Fruit fly (Drosophila melanogaster) whole organism, embryonic: ENCODE results near the gene Atg18b.
A peak's percentile ranks its signal among the peaks of the same experiment; 100 is the strongest.

Experiments used
- Ada2b ChIP-seq: fragments of 200-800 bp; sonication (Bioruptor generic); IDR thresholded peaks from 2 replicates; pipeline ENCODE4 v1.3.6; 2022; ENCODE audit warnings: missing biosample characterization, missing genetic modification characterization
- Aef1 ChIP-seq: fragments of 200-800 bp; sonication (Bioruptor generic); IDR thresholded peaks from 3 replicates; pipeline ENCODE4 v1.3.6; 2022; ENCODE audit warnings: missing biosample characterization, missing genetic modification characterization
- Bteb2 ChIP-seq: fragments of 200-800 bp; sonication (Bioruptor generic); optimal IDR thresholded peaks from 2 replicates; lab custom pipeline; 2016; ENCODE audit warnings: missing biosample characterization, missing genetic modification characterization
- CG10267 ChIP-seq: fragments of 200-800 bp; sonication (Bioruptor generic); optimal IDR thresholded peaks from 2 replicates; lab custom pipeline; 2018; ENCODE audit warnings: missing biosample characterization, mild to moderate bottlenecking, missing genetic modification characterization, moderate library complexity
- CG10431 ChIP-seq: fragments of 200-800 bp; sonication (Bioruptor generic); optimal IDR thresholded peaks from 3 replicates; lab custom pipeline; 2018; ENCODE audit warnings: missing biosample characterization, mild to moderate bottlenecking, missing genetic modification characterization
- CG10543 ChIP-seq: fragments of 200-800 bp; sonication (Bioruptor generic); optimal IDR thresholded peaks from 3 replicates; lab custom pipeline; 2017; ENCODE audit warnings: missing biosample characterization, mild to moderate bottlenecking, missing genetic modification characterization, moderate library complexity
- CG12391 ChIP-seq: fragments of 200-800 bp; sonication (Bioruptor generic); optimal IDR thresholded peaks from 3 replicates; lab custom pipeline; 2018; ENCODE audit warnings: missing biosample characterization, mild to moderate bottlenecking, missing genetic modification characterization, moderate library complexity
- CG13123 ChIP-seq: fragments of 200-800 bp; sonication (Bioruptor generic); optimal IDR thresholded peaks from 2 replicates; lab custom pipeline; 2016; ENCODE audit warnings: missing biosample characterization, missing genetic modification characterization
- CG13424 ChIP-seq: fragments of 200-800 bp; sonication (Bioruptor generic); optimal IDR thresholded peaks from 2 replicates; lab custom pipeline; 2019; ENCODE audit warnings: missing biosample characterization, mild to moderate bottlenecking, missing genetic modification characterization, moderate library complexity
- CG14050 ChIP-seq: fragments of 200-800 bp; sonication (Bioruptor generic); IDR thresholded peaks from 3 replicates; pipeline ENCODE4 v1.3.6; 2022; ENCODE audit warnings: missing biosample characterization, missing genetic modification characterization
- CG1603 ChIP-seq: fragments of 200-800 bp; sonication (Bioruptor generic); optimal IDR thresholded peaks from 2 replicates; lab custom pipeline; 2019; ENCODE audit warnings: missing biosample characterization, mild to moderate bottlenecking, missing genetic modification characterization, moderate library complexity
- CG16815 ChIP-seq: fragments of 200-800 bp; sonication (Bioruptor generic); optimal IDR thresholded peaks from 3 replicates; lab custom pipeline; 2017; ENCODE audit warnings: missing biosample characterization, mild to moderate bottlenecking, missing genetic modification characterization
- CG17328 ChIP-seq: fragments of 200-800 bp; sonication (Bioruptor generic); IDR thresholded peaks from 2 replicates; pipeline ENCODE4 v1.3.6; 2022; ENCODE audit warnings: missing biosample characterization, missing genetic modification characterization
- CG1792 ChIP-seq: fragments of 200-800 bp; sonication (Bioruptor generic); optimal IDR thresholded peaks from 2 replicates; lab custom pipeline; 2016; ENCODE audit warnings: missing biosample characterization, missing genetic modification characterization
- CG1832 ChIP-seq: fragments of 200-800 bp; sonication (Bioruptor generic); optimal IDR thresholded peaks from 2 replicates; lab custom pipeline; 2017; ENCODE audit warnings: missing biosample characterization, mild to moderate bottlenecking, missing genetic modification characterization, inconsistent platforms
- CG18599 ChIP-seq: fragments of 200-800 bp; sonication (Bioruptor generic); optimal IDR thresholded peaks from 3 replicates; lab custom pipeline; 2017; ENCODE audit warnings: missing biosample characterization, missing genetic modification characterization, mild to moderate bottlenecking, moderate library complexity, missing genetic modification reagents
- CG2199 ChIP-seq: fragments of 200-800 bp; sonication (Bioruptor generic); IDR thresholded peaks from 3 replicates; pipeline ENCODE4 v1.3.6; 2022; ENCODE audit warnings: missing biosample characterization, missing genetic modification characterization
- CG2712 ChIP-seq: fragments of 200-800 bp; optimal IDR thresholded peaks from 3 replicates; lab custom pipeline; 2019; ENCODE audit warnings: missing biosample characterization, mild to moderate bottlenecking, missing genetic modification characterization, moderate library complexity
- CG2889 ChIP-seq: fragments of 200-800 bp; sonication (Bioruptor generic); IDR thresholded peaks from 3 replicates; pipeline ENCODE4 v1.3.6; 2022; ENCODE audit warnings: missing biosample characterization, missing genetic modification characterization
- CG30020 ChIP-seq: fragments of 200-800 bp; optimal IDR thresholded peaks from 2 replicates; lab custom pipeline; 2019; ENCODE audit warnings: missing biosample characterization, mild to moderate bottlenecking, missing genetic modification characterization, moderate library complexity
- CG3281 ChIP-seq: fragments of 200-800 bp; sonication (Bioruptor generic); optimal IDR thresholded peaks from 3 replicates; lab custom pipeline; 2017; ENCODE audit warnings: missing biosample characterization, mild to moderate bottlenecking, missing genetic modification characterization
- CG3726 ChIP-seq: fragments of 200-800 bp; sonication (Bioruptor generic); IDR thresholded peaks from 3 replicates; pipeline ENCODE4, ENCODE4 v1.3.6; 2022; ENCODE audit warnings: missing biosample characterization, missing genetic modification characterization
- CG4328 ChIP-seq: fragments of 200-800 bp; sonication (Bioruptor generic); optimal IDR thresholded peaks from 3 replicates; lab custom pipeline; 2017; ENCODE audit warnings: missing biosample characterization, missing genetic modification reagents, missing genetic modification characterization
- CG4617 ChIP-seq: fragments of 200-800 bp; sonication (Bioruptor generic); optimal IDR thresholded peaks from 3 replicates; lab custom pipeline; 2016; ENCODE audit warnings: missing biosample characterization, missing genetic modification characterization, borderline replicate concordance
- CG6791 ChIP-seq: fragments of 200-800 bp; sonication (Bioruptor generic); IDR thresholded peaks from 3 replicates; pipeline ENCODE4 v1.3.6; 2022; ENCODE audit warnings: missing biosample characterization, missing genetic modification characterization; ENCODE audit not compliant: partially characterized antibody
- CG7786 ChIP-seq: fragments of 200-800 bp; sonication (Bioruptor generic); optimal IDR thresholded peaks from 2 replicates; lab custom pipeline; 2016; ENCODE audit warnings: missing biosample characterization, missing genetic modification characterization
- CG7928 ChIP-seq: fragments of 200-800 bp; sonication (Bioruptor generic); optimal IDR thresholded peaks from 2 replicates; lab custom pipeline; 2017; ENCODE audit warnings: missing biosample characterization, mild to moderate bottlenecking, missing genetic modification characterization
- CG8290 ChIP-seq, 3 experiments: fragments of 200-800 bp; sonication (Bioruptor generic); optimal IDR thresholded peaks; 2 replicates each; lab custom pipeline; 2016 to 2019; ENCODE audit warnings: missing biosample characterization in 3 of 3, missing genetic modification characterization in 3 of 3, mild to moderate bottlenecking in 2 of 3, moderate library complexity in 1 of 3
- CG9609 ChIP-seq: fragments of 200-800 bp; sonication (Bioruptor generic); optimal IDR thresholded peaks from 3 replicates; lab custom pipeline; 2016; ENCODE audit warnings: missing biosample characterization, missing genetic modification characterization
- CG9727 ChIP-seq: fragments of 200-800 bp; sonication (Bioruptor generic); optimal IDR thresholded peaks from 3 replicates; lab custom pipeline; 2017; ENCODE audit warnings: missing biosample characterization, mild to moderate bottlenecking, missing genetic modification characterization
- Dek ChIP-seq: fragments of 200-800 bp; sonication (Bioruptor generic); optimal IDR thresholded peaks from 3 replicates; lab custom pipeline; 2019; ENCODE audit warnings: missing biosample characterization, mild to moderate bottlenecking, missing genetic modification characterization, moderate library complexity
- Dll ChIP-seq: fragments of 200-800 bp; sonication (Bioruptor generic); IDR thresholded peaks from 4 replicates; pipeline ENCODE4 v1.3.6; 2022; ENCODE audit warnings: missing biosample characterization, missing genetic modification characterization; ENCODE audit not compliant: partially characterized antibody
- Doc2 ChIP-seq: fragments of 200-800 bp; sonication (Bioruptor generic); IDR thresholded peaks from 2 replicates; pipeline ENCODE4 v1.3.6; 2022; ENCODE audit warnings: missing biosample characterization, missing genetic modification characterization
- Hsf ChIP-seq: fragments of 200-800 bp; sonication (Bioruptor generic); optimal IDR thresholded peaks from 3 replicates; lab custom pipeline; 2016; ENCODE audit warnings: missing biosample characterization, missing genetic modification characterization
- Lpt ChIP-seq: fragments of >200 bp; optimal IDR thresholded peaks from 2 replicates; lab custom pipeline; 2018; ENCODE audit warnings: missing biosample characterization, missing genetic modification characterization
- Mad ChIP-seq: fragments of 200-800 bp; sonication (Bioruptor generic); optimal IDR thresholded peaks from 2 replicates; lab custom pipeline; 2016; ENCODE audit warnings: missing biosample characterization, missing genetic modification characterization
- Med ChIP-seq: fragments of 200-800 bp; sonication (Bioruptor generic); peaks from one replicate; lab custom pipeline; 2016; ENCODE audit warnings: missing biosample characterization, missing genetic modification characterization, mild to moderate bottlenecking, inconsistent platforms, moderate library complexity
- Meics ChIP-seq: fragments of 200-800 bp; sonication (Bioruptor generic); optimal IDR thresholded peaks from 2 replicates; lab custom pipeline; 2017; ENCODE audit warnings: missing biosample characterization, mild to moderate bottlenecking, missing genetic modification characterization
- Neu2 ChIP-seq: fragments of 200-800 bp; sonication (Bioruptor generic); optimal IDR thresholded peaks from 3 replicates; lab custom pipeline; 2016; ENCODE audit warnings: missing biosample characterization, missing genetic modification characterization, borderline replicate concordance
- PHDP ChIP-seq: fragments of 200-800 bp; sonication (Bioruptor generic); optimal IDR thresholded peaks from 3 replicates; lab custom pipeline; 2018; ENCODE audit warnings: missing biosample characterization, mild to moderate bottlenecking, missing genetic modification characterization, moderate library complexity
- ato ChIP-seq: fragments of 200-800 bp; sonication (Bioruptor generic); IDR thresholded peaks from 2 replicates; pipeline ENCODE4 v1.3.6; 2022; ENCODE audit warnings: missing biosample characterization, missing genetic modification characterization; ENCODE audit not compliant: partially characterized antibody
- bowl ChIP-seq: fragments of 200-800 bp; sonication (Bioruptor generic); IDR thresholded peaks from 2 replicates; pipeline ENCODE4 v1.3.6; 2022; ENCODE audit warnings: missing biosample characterization, missing genetic modification characterization
- dan ChIP-seq: fragments of 200-800 bp; sonication (Bioruptor generic); IDR thresholded peaks from 2 replicates; pipeline ENCODE4 v1.3.6; 2022; ENCODE audit warnings: missing biosample characterization, missing genetic modification characterization
- hkb ChIP-seq, 2 experiments: fragments of 200-800 bp in 1 of 2; fragments of >200 bp in 1 of 2; sonication (Bioruptor generic) in 1 of 2; IDR thresholded peaks in 1 of 2; optimal IDR thresholded peaks in 1 of 2; 2 replicates each; pipeline versions ENCODE4 v1.3.6 to Lab custom; 2017 to 2022; ENCODE audit warnings: missing biosample characterization in 1 of 2, missing genetic modification characterization in 1 of 2
- otp ChIP-seq: fragments of 200-800 bp; sonication (Bioruptor generic); IDR thresholded peaks from 3 replicates; pipeline ENCODE4, ENCODE4 v1.3.6; 2022; ENCODE audit warnings: missing biosample characterization, missing genetic modification characterization
- slbo ChIP-seq: fragments of 200-800 bp; sonication (Bioruptor generic); IDR thresholded peaks from 2 replicates; pipeline ENCODE4 v1.3.6; 2022; ENCODE audit warnings: missing biosample characterization, missing genetic modification characterization
- tgo ChIP-seq: fragments of 200-800 bp; sonication (Bioruptor generic); IDR thresholded peaks from 3 replicates; pipeline ENCODE4 v1.3.6; 2022; ENCODE audit warnings: missing biosample characterization, missing genetic modification characterization
- vvl ChIP-seq: fragments of 200-800 bp; sonication (Bioruptor generic); IDR thresholded peaks from 2 replicates; pipeline ENCODE4 v1.3.6; 2022; ENCODE audit warnings: missing biosample characterization, missing genetic modification characterization

Atg18b gene

DNA sequence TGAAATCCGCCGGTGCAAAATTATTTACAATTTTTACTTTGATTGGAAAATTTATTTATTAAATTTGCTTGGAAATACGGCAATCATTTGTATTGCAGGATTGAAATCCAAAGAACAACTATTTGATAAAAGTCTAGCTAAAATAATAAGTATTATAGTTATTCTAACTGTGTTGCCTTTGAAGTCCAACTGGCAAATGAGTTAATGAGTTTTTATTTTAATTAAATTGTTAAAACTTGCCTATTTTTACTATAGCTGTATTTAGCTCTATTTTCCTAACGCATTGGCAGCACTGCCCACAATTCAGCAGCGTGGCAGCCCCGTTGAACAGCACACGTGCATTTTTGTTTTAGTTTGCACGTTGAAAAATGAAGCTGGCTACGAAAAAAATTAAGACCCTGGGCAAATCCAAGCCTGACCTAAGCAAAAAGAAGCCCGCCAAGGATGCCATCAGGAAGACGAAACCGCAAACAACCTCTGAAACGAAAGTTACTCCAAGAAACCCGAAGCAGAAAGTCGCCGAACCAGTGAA lies 57.0 kb downstream of the Atg18b start, which contains the start of gene Noc2 (continued):
- TF ChIP-seq CG16815 (GFP tag; lab: Kevin White, UChicago) (no peak), CG9727 (GFP tag; lab: Kevin White, UChicago) (peak; percentile 33), CG7928 (no peak)

DNA sequence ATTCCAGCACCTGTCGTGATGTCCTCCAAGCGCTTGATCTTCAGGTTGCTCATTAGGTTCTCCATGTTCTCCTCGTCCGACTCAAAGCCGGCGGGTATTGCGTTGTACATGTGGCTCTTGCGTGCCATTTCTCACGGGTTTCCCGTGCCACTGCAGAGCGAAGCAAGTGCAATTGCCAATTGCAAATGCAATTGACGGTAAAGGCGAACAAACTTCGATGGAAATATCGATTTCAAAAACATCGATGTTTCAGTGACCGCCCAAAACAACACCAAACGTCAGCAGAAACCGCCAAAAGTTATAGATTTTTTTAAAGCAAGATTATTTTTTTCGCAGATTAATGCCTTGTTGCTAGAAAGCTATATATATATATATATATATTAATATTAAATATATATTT lies 57.5 kb downstream of the Atg18b start, which contains the start of gene Nbr:
Gene Nbr, minus strand, starts transcription at position 209 of the 400 bp plus-strand sequence.
- TF ChIP-seq CG4617 (GFP tag; lab: Kevin White, UChicago): peak; percentile 27
- no peak for TF ChIP-seq Lpt (GFP tag; lab: Kevin White, UChicago)
- TF ChIP-seq CG1792 (GFP tag; lab: Kevin White, UChicago): no peak
- no peak for TF ChIP-seq CG30020 (tag; lab: Kevin White, UChicago)
- TF ChIP-seq Meics (GFP tag; lab: Kevin White, UChicago): no peak
- no peak for TF ChIP-seq hkb (optimal IDR thresholded peaks at IDR 0.05; lab: Kevin White, UChicago)
- no peak for TF ChIP-seq hkb (GFP tag; IDR thresholded peaks at IDR 0.05; lab: Robert Waterston, UW)
- no peak for TF ChIP-seq CG12391 (tag; lab: Kevin White, UChicago)
- no peak for TF ChIP-seq CG1832 (GFP tag; lab: Kevin White, UChicago)
- TF ChIP-seq CG3281: no peak
- no peak for TF ChIP-seq CG2889
- no peak for TF ChIP-seq CG9609
- no peak for TF ChIP-seq Doc2 (GFP tag; lab: Robert Waterston, UW)
- TF ChIP-seq CG10543 (GFP tag; lab: Kevin White, UChicago): no peak
- 0 out of 3 replicates have a peak, but pooled peaks have one; percentile 16 for TF ChIP-seq otp (GFP tag; lab: Robert Waterston, UW)
- no peak for TF ChIP-seq PHDP (tag; lab: Kevin White, UChicago)
- TF ChIP-seq Aef1 (GFP tag; lab: Robert Waterston, UW): no peak
- 0 out of 2 replicates have a peak, but pooled peaks have one; percentile 7 for TF ChIP-seq vvl (GFP tag; lab: Robert Waterston, UW)
- no peak for TF ChIP-seq CG13424
- no peak for TF ChIP-seq CG18599 (GFP tag; lab: Kevin White, UChicago)
- TF ChIP-seq CG10431: no peak
- TF ChIP-seq Mad (GFP tag; lab: Kevin White, UChicago): no peak
- TF ChIP-seq CG13123 (GFP tag; lab: Kevin White, UChicago): no peak
- no peak for TF ChIP-seq tgo (GFP tag; lab: Robert Waterston, UW)
- no peak for TF ChIP-seq CG4328 (GFP tag; lab: Kevin White, UChicago)
- no peak for TF ChIP-seq CG17328
- TF ChIP-seq CG6791 (GFP tag; lab: Robert Waterston, UW): 0 out of 3 replicates have a peak, but pooled peaks have one; percentile 35
- TF ChIP-seq bowl (GFP tag; lab: Robert Waterston, UW): no peak
- no peak for TF ChIP-seq CG3726
- no peak for TF ChIP-seq Hsf (GFP tag; lab: Kevin White, UChicago)
- TF ChIP-seq dan (GFP tag; lab: Robert Waterston, UW): no peak
- no peak for TF ChIP-seq CG2712
- no peak for TF ChIP-seq CG2199 (GFP tag; lab: Robert Waterston, UW)
- TF ChIP-seq Ada2b (GFP tag; lab: Robert Waterston, UW): no peak
- no peak for TF ChIP-seq CG14050 (GFP tag; lab: Robert Waterston, UW)
- no peak for TF ChIP-seq Neu2 (GFP tag; lab: Kevin White, UChicago)
- no peak for TF ChIP-seq CG7786 (GFP tag; lab: Kevin White, UChicago)
- no peak for TF ChIP-seq CG10267
- peak; percentile 54 for TF ChIP-seq slbo
- TF ChIP-seq CG1603 (tag; lab: Kevin White, UChicago): no peak
- TF ChIP-seq CG8290 (GFP tag; optimal IDR thresholded peaks at IDR 0.05; lab: Kevin White, UChicago): no peak
- peak in 1 of 2 experiments; percentile 29 for TF ChIP-seq CG8290 (tag; optimal IDR thresholded peaks at IDR 0.05; lab: Kevin White, UChicago)
- TF ChIP-seq Bteb2 (GFP tag; lab: Kevin White, UChicago): no peak
- TF ChIP-seq ato (GFP tag; lab: Robert Waterston, UW): peak; percentile 33; the same call in 1 of the 2 replicates
- TF ChIP-seq Dll (GFP tag; lab: Robert Waterston, UW): peak; percentile 67
- peak; percentile 72 for TF ChIP-seq Med (GFP tag; lab: Kevin White, UChicago)
- TF ChIP-seq Dek (tag; lab: Kevin White, UChicago): no peak
